Worm (Caenorhabditis elegans): ENCODE measurements around the gene col-131.

ce11 chrIV:13016820-13017219 lies 50.3 kb downstream of the col-131 start:
- TF ChIP-seq snpc-4 (GFP tag; optimal IDR thresholded peaks at IDR 0.05) (no peak), snpc-4 (tag; optimal IDR thresholded peaks at IDR 0.05) (no peak), unc-130 (GFP tag; optimal IDR thresholded peaks at IDR 0.05) (no peak), unc-62 (GFP tag; optimal IDR thresholded peaks at IDR 0.05) (no peak), F49E8.2 (tag; optimal IDR thresholded peaks at IDR 0.05; ENCODE audit: insufficient read depth) (no peak), ceh-79 (tag; optimal IDR thresholded peaks at IDR 0.05) (no peak), attf-6 (GFP tag; IDR thresholded peaks at IDR 0.05) (no peak), madf-10 (tag; optimal IDR thresholded peaks at IDR 0.05) (no peak)
